Worm (Caenorhabditis elegans) whole organism, young adult: Measurements from ENCODE around the gene alh-6.

ENCODE experiments used
- Y95B8A.8 ChIP-seq: fragments of 200-800 bp; sonication (Bioruptor generic); IDR thresholded peaks from 2 replicates; pipeline ENCODE4 v1.3.6; 2022; ENCODE audit warnings: missing genetic modification reagents, missing genetic modification characterization, missing compliant biosample characterization
- cebp-1 ChIP-seq, 2 experiments: fragments of 200-800 bp in 1 of 2; sonication (Bioruptor generic) in 1 of 2; sonication (generic microtip) in 1 of 2; IDR thresholded peaks in 1 of 2; optimal IDR thresholded peaks in 1 of 2; 2 replicates each; pipeline versions ENCODE4 v1.3.6 to Lab custom; 2017 to 2022; ENCODE audit warnings: missing compliant biosample characterization in 2 of 2, missing genetic modification characterization in 2 of 2, mild to moderate bottlenecking in 1 of 2, missing genetic modification reagents in 1 of 2, moderate library complexity in 1 of 2
- nhr-27 ChIP-seq: fragments of 200-800 bp; sonication (Bioruptor generic); optimal IDR thresholded peaks from 2 replicates; lab custom pipeline; 2018; ENCODE audit warnings: mild to moderate bottlenecking, missing genetic modification characterization, moderate library complexity, missing compliant biosample characterization
- unc-62 ChIP-seq: fragments of 150-350 bp; optimal IDR thresholded peaks from 2 replicates; lab custom pipeline; 2014; ENCODE audit warnings: missing biosample characterization, missing genetic modification reagents, missing genetic modification characterization

ce11 chrII:1320987-1321807 lies 11.3 kb upstream of the alh-6 start, which contains the start of gene vig-1:
- TF ChIP-seq unc-62 (no peak), Y95B8A.8 (GFP tag; lab: Robert Waterston, UW) (no peak), cebp-1 (GFP tag; IDR thresholded peaks at IDR 0.05; lab: Robert Waterston, UW) (no peak), cebp-1 (tag; optimal IDR thresholded peaks at IDR 0.05; lab: Kevin White, UChicago) (peak; percentile 28), nhr-27 (tag; lab: Kevin White, UChicago) (no peak)
